Fruit fly (Drosophila melanogaster): ENCODE data around the gene CG8006.

DNA sequence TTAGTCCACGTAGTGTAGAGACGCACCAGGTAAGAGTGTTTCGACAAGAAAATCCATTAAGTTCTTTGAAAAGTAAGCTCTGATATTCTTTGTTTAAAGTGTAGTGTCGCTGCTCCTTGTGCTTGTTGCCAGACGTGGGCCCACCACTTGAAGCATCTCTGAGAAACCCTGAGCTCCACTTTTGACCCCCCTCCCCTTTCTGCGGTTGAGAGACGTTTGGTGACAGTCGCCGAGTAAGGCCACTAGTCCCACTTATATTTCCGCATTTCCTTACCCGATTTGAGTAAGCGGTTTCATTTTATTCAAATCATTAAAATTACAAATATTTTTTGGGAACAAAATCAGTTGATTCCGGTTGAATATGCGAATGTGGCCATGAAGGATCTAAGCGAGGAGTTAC, at the start of gene CG8006:
- no peak for TF ChIP-seq pad (GFP tag; optimal IDR thresholded peaks at IDR 0.05)
- TF ChIP-seq Hr96 (GFP tag; optimal IDR thresholded peaks at IDR 0.05): no peak
- no peak for TF ChIP-seq CG14711 (tag; optimal IDR thresholded peaks at IDR 0.05)
- TF ChIP-seq CG1620 (GFP tag; optimal IDR thresholded peaks at IDR 0.05): no peak
- TF ChIP-seq CG5204 (GFP tag; optimal IDR thresholded peaks at IDR 0.05): no peak
- no peak for TF ChIP-seq tj (GFP tag; optimal IDR thresholded peaks at IDR 0.05)
- no peak for TF ChIP-seq CG11617 (GFP tag; optimal IDR thresholded peaks at IDR 0.05)
- no peak for TF ChIP-seq toe (GFP tag; optimal IDR thresholded peaks at IDR 0.05)
- TF ChIP-seq Clk (GFP tag; optimal IDR thresholded peaks at IDR 0.05): no peak

Data from whole organism, adult.